Worm (Caenorhabditis elegans) whole organism, midembryonic: ENCODE measurements around the gene kbp-3.

Experiments
- T22C8.4 ChIP-seq: fragments of 200-800 bp; sonication (Bioruptor generic); IDR thresholded peaks from 2 replicates; pipeline ENCODE4 v1.3.6; 2022; ENCODE audit warnings: missing genetic modification characterization, missing compliant biosample characterization
- cog-1 ChIP-seq: sonication (generic microtip); optimal IDR thresholded peaks from 2 replicates; lab custom pipeline; 2016; ENCODE audit warnings: missing genetic modification characterization, missing compliant biosample characterization
- flt-1 ChIP-seq: fragments of 200-800 bp; sonication (Bioruptor generic); IDR thresholded peaks from 2 replicates; pipeline ENCODE4 v1.3.6; 2022; ENCODE audit warnings: missing genetic modification characterization, missing compliant biosample characterization
- klf-2 ChIP-seq: fragments of 200-800 bp; sonication (Bioruptor generic); conservative IDR thresholded peaks from 2 replicates; pipeline ENCODE4 v1.3.6; 2022; ENCODE audit warnings: missing genetic modification reagents, missing genetic modification characterization, missing compliant biosample characterization
- med-1 ChIP-seq: sonication (generic microtip); optimal IDR thresholded peaks from 2 replicates; lab custom pipeline; 2017; ENCODE audit warnings: missing genetic modification characterization, mild to moderate bottlenecking, missing compliant biosample characterization, antibody characterized with exemption, missing genetic modification reagents; ENCODE audit not compliant: insufficient read depth
- ref-1 ChIP-seq: fragments of 200-800 bp; sonication (Bioruptor generic); conservative IDR thresholded peaks from 2 replicates; pipeline ENCODE4 v1.3.6; 2022; ENCODE audit warnings: missing genetic modification reagents, missing genetic modification characterization, missing compliant biosample characterization
- tab-1 ChIP-seq: fragments of 200-800 bp; sonication (Bioruptor generic); IDR thresholded peaks from 2 replicates; pipeline ENCODE4 v1.3.6; 2022; ENCODE audit warnings: missing genetic modification characterization, missing compliant biosample characterization
- ztf-23 ChIP-seq: fragments of 200-800 bp; sonication (Bioruptor generic); IDR thresholded peaks from 2 replicates; pipeline ENCODE4 v1.3.6; 2022; ENCODE audit warnings: missing genetic modification reagents, missing genetic modification characterization, missing compliant biosample characterization
- ztf-29 ChIP-seq: fragments of 200-800 bp; sonication (Bioruptor generic); IDR thresholded peaks from 2 replicates; pipeline ENCODE4 v1.3.6; 2022; ENCODE audit warnings: missing genetic modification reagents, missing genetic modification characterization, missing compliant biosample characterization

kbp-3 gene

ce11 chrII:14404741-14405488 lies 15.0 kb upstream of the kbp-3 start:
- TF ChIP-seq cog-1 (tag; lab: Kevin White, UChicago) = peak; percentile 94
- TF ChIP-seq ref-1 = no peak

DNA sequence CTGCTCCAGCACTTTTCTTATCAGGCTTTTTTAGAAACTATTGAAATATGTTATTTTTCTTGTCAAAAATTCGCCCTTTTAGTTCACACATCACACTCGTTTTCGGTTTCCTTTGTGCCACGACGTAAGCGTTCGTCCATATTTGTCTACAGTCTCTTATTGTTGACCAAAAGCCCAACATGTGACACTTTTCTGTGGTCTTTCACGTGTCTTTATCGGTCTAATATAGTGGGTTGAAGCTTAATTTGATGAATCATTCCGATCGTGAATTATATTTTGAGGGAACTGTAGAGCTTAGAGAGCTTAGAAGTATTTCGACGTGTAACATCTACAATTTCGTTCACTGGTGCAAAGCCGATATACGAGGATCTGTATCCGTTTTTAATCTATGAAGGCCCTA lies 14.4 kb upstream of the kbp-3 start:
- TF ChIP-seq ztf-29 (GFP tag; lab: Robert Waterston, UW) (no peak), ztf-23 (no peak)

DNA sequence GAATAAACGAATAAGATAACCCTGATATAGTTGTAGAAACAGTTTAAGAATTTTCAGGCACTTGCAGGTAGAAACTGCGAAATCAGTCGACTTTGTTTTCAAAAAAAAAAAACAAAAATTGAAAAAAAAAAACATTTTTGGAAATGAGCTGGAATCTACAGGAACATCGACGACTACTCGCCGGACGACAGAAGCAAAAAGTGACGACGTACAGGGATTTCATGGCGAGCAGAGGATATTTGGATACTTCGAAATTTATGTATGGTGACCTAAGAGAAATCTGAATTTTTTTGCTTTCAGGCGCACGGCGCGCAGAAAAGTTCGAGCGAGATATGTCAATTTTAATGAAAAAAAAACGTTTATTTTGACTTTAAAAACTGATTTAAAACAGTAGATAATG lies 11.2 kb upstream of the kbp-3 start:
- no peak for TF ChIP-seq med-1 (GFP tag; lab: Kevin White, UChicago)
- TF ChIP-seq T22C8.4 (GFP tag; lab: Robert Waterston, UW) = no peak
- no peak for TF ChIP-seq klf-2 (GFP tag; lab: Robert Waterston, UW)
- no peak for TF ChIP-seq ref-1
- TF ChIP-seq cog-1 (tag; lab: Kevin White, UChicago) = no peak
- no peak for TF ChIP-seq flt-1 (GFP tag; lab: Robert Waterston, UW)
- no peak for TF ChIP-seq ztf-29 (GFP tag; lab: Robert Waterston, UW)
- TF ChIP-seq ztf-23 = no peak
- TF ChIP-seq tab-1 (GFP tag; lab: Robert Waterston, UW) = no peak

ce11 chrII:14399595-14399994 lies 9.7 kb upstream of the kbp-3 start:
- TF ChIP-seq T22C8.4 (GFP tag; lab: Robert Waterston, UW) (no peak), tab-1 (GFP tag; lab: Robert Waterston, UW) (no peak), med-1 (GFP tag; lab: Kevin White, UChicago) (no peak), klf-2 (GFP tag; lab: Robert Waterston, UW) (no peak), cog-1 (tag; lab: Kevin White, UChicago) (peak; percentile 59), ztf-23 (peak; percentile 67), flt-1 (GFP tag; lab: Robert Waterston, UW) (no peak), ztf-29 (GFP tag; lab: Robert Waterston, UW) (no peak), ref-1 (no peak)

ce11 chrII:14393766-14394165 lies 3.9 kb upstream of the kbp-3 start:
- TF ChIP-seq T22C8.4 (GFP tag; lab: Robert Waterston, UW) (no peak), flt-1 (GFP tag; lab: Robert Waterston, UW) (no peak), ztf-23 (no peak), ztf-29 (GFP tag; lab: Robert Waterston, UW) (no peak), klf-2 (GFP tag; lab: Robert Waterston, UW) (no peak), ref-1 (no peak)

DNA sequence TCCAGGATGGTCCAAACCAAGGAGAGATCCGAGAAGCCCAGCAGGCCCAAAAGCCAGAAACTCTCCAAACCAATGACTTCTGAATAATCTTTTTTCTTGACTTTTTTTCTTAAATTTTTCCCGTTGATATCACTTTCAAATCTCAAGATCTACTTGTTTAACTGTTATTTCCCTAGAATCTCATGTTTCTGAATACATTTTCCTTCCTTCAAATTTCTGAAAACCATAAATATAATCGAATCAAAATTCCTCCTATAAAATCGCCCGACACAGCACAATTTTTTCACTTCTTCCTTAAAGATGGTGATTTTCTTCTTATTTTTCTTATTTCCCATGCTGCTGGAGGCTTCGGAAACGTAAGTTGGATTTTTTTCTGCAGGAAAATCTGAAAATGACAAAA lies 1.7 kb downstream of the kbp-3 start, which contains the start of gene F26H11.8:
F26H11.8 (plus strand) TSS at position 301 of the 400 bp plus-strand sequence.
- TF ChIP-seq tab-1 (GFP tag; lab: Robert Waterston, UW) = no peak
- TF ChIP-seq T22C8.4 (GFP tag; lab: Robert Waterston, UW) = no peak
- no peak for TF ChIP-seq cog-1 (tag; lab: Kevin White, UChicago)
- TF ChIP-seq flt-1 (GFP tag; lab: Robert Waterston, UW) = no peak
- TF ChIP-seq ztf-23 = no peak
- TF ChIP-seq med-1 (GFP tag; lab: Kevin White, UChicago) = no peak
- no peak for TF ChIP-seq klf-2 (GFP tag; lab: Robert Waterston, UW)
- TF ChIP-seq ztf-29 (GFP tag; lab: Robert Waterston, UW) = no peak
- TF ChIP-seq ref-1 = no peak

ce11 chrII:14383644-14384043 lies 6.2 kb downstream of the kbp-3 start, which contains the start of gene mes-2:
mes-2 (plus strand) TSS chrII:14383973.
- TF ChIP-seq cog-1 (tag; lab: Kevin White, UChicago) = no peak
- TF ChIP-seq ref-1 = no peak
- TF ChIP-seq med-1 (GFP tag; lab: Kevin White, UChicago) = no peak
- peak; percentile 47; the same call in 1 of the 2 replicates for TF ChIP-seq ztf-23
- no peak for TF ChIP-seq ztf-29 (GFP tag; lab: Robert Waterston, UW)
- no peak for TF ChIP-seq T22C8.4 (GFP tag; lab: Robert Waterston, UW)
- no peak for TF ChIP-seq klf-2 (GFP tag; lab: Robert Waterston, UW)
- no peak for TF ChIP-seq tab-1 (GFP tag; lab: Robert Waterston, UW)
- peak; percentile 74; the same call in 1 of the 2 replicates for TF ChIP-seq flt-1 (GFP tag; lab: Robert Waterston, UW)

DNA sequence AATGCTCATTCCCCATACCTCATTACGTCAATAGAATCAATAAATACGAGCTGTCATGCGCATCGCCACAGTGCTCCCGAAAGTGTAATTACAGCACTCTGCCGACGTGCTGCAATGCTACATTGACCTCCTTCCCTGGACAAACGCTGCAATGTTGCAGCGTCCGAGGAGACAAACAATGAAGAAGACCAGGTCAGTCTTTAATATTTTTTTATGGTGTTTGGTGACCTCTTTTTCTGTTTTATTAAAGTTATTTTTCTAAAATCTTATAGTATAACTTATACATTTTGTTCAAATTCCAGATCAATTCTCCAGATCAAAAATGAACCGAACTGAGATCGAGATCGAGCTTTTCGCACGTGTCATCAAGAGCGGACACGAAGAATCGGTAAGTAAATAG lies 8.4 kb downstream of the kbp-3 start, which contains the start of gene sdz-26:
sdz-26 (plus strand) TSS at position 301 of the 400 bp plus-strand sequence.
- no peak for TF ChIP-seq ref-1
- no peak for TF ChIP-seq tab-1 (GFP tag; lab: Robert Waterston, UW)
- TF ChIP-seq klf-2 (GFP tag; lab: Robert Waterston, UW) = no peak
- TF ChIP-seq med-1 (GFP tag; lab: Kevin White, UChicago) = no peak
- TF ChIP-seq ztf-23 = no peak

ce11 chrII:14380778-14381177 lies 9.1 kb downstream of the kbp-3 start:
- TF ChIP-seq ref-1 (no peak), tab-1 (GFP tag; lab: Robert Waterston, UW) (no peak), klf-2 (GFP tag; lab: Robert Waterston, UW) (no peak), flt-1 (GFP tag; lab: Robert Waterston, UW) (no peak), ztf-23 (no peak), cog-1 (tag; lab: Kevin White, UChicago) (no peak), ztf-29 (GFP tag; lab: Robert Waterston, UW) (no peak), T22C8.4 (GFP tag; lab: Robert Waterston, UW) (no peak), med-1 (GFP tag; lab: Kevin White, UChicago) (no peak)

ce11 chrII:14377796-14378195 lies 12.1 kb downstream of the kbp-3 start, which contains the start of gene acr-20:
acr-20 (minus strand) TSS chrII:14377896.
- TF ChIP-seq ztf-29 (GFP tag; lab: Robert Waterston, UW) (no peak), ref-1 (no peak), klf-2 (GFP tag; lab: Robert Waterston, UW) (no peak), flt-1 (GFP tag; lab: Robert Waterston, UW) (no peak), tab-1 (GFP tag; lab: Robert Waterston, UW) (no peak)
